Worm (Caenorhabditis elegans): ENCODE data around the gene fbxa-136.

DNA sequence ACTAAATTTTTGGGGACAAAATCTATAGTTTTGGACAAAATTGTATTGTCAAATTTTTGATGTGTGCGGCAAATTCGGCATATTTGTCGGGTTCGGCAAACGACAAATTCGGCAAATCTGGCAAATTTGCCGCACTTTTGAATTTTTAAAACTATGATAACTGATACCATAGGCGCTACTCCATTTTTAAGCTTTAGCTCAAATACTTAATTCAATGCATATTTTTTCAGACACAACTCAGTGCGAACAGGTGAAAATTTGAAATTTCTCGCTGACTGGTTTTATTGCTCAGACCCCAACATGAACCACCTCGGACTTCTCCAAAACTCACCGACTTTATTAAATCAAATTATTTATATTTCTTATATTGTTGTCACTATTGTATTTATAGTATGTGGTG lies 19.5 kb downstream of the fbxa-136 start, which contains the start of gene srz-25:
- no peak for TF ChIP-seq cog-1 (tag; optimal IDR thresholded peaks at IDR 0.05)
- TF ChIP-seq T22C8.4 (GFP tag; IDR thresholded peaks at IDR 0.05) = no peak
- no peak for TF ChIP-seq flt-1 (GFP tag; IDR thresholded peaks at IDR 0.05)
- no peak for TF ChIP-seq med-1 (GFP tag; optimal IDR thresholded peaks at IDR 0.05; ENCODE audit: insufficient read depth)
- TF ChIP-seq ztf-29 (GFP tag; IDR thresholded peaks at IDR 0.05) = no peak
- TF ChIP-seq klf-2 (GFP tag; conservative IDR thresholded peaks at IDR 0.05) = no peak
- no peak for TF ChIP-seq ztf-23 (GFP tag; IDR thresholded peaks at IDR 0.05)
- no peak for TF ChIP-seq ref-1 (GFP tag; conservative IDR thresholded peaks at IDR 0.05)
- TF ChIP-seq tab-1 (GFP tag; IDR thresholded peaks at IDR 0.05) = no peak

Measured in whole organism, midembryonic.